Worm (Caenorhabditis elegans) whole organism, L1 larva: ENCODE results near the gene enpl-1.

ENCODE experiments used
- C04F5.9 ChIP-seq: sonication (generic microtip); optimal IDR thresholded peaks from 2 replicates; lab custom pipeline; 2016; ENCODE audit warnings: missing genetic modification characterization, missing compliant biosample characterization
- C16A3.4 ChIP-seq: fragments of 150-350 bp; optimal IDR thresholded peaks from 2 replicates; lab custom pipeline; 2014; ENCODE audit warnings: missing biosample characterization, missing genetic modification characterization
- C34B4.2 ChIP-seq: sonication (generic microtip); optimal IDR thresholded peaks from 2 replicates; lab custom pipeline; 2017; ENCODE audit warnings: mild to moderate bottlenecking, missing genetic modification characterization, missing compliant biosample characterization
- F16B12.6 ChIP-seq: fragments of 150-350 bp; optimal IDR thresholded peaks from 2 replicates; lab custom pipeline; 2014; ENCODE audit warnings: missing biosample characterization, missing genetic modification characterization
- blmp-1 ChIP-seq: fragments of 150-350 bp; optimal IDR thresholded peaks from 2 replicates; lab custom pipeline; 2014; ENCODE audit warnings: missing biosample characterization, missing genetic modification characterization
- ceh-8 ChIP-seq: fragments of 200-800 bp; sonication (Bioruptor generic); optimal IDR thresholded peaks from 2 replicates; lab custom pipeline; 2018; ENCODE audit warnings: mild to moderate bottlenecking, missing genetic modification characterization, moderate library complexity, missing compliant biosample characterization
- ceh-82 ChIP-seq, 3 experiments: fragments of 150-350 bp in 1 of 3; sonication (generic microtip) in 2 of 3; optimal IDR thresholded peaks; 2 replicates each; lab custom pipeline; 2014 to 2017; ENCODE audit warnings: missing biosample characterization in 3 of 3, missing genetic modification characterization in 3 of 3
- ceh-90 ChIP-seq: sonication (generic microtip); optimal IDR thresholded peaks from 2 replicates; lab custom pipeline; 2016; ENCODE audit warnings: missing genetic modification characterization, missing compliant biosample characterization
- efl-1 ChIP-seq, 4 experiments: fragments of 150-350 bp; optimal IDR thresholded peaks in 3 of 4; peaks in 1 of 4; 1 replicate in 1 of 4; 2 replicates in 3 of 4; lab custom pipeline; 2014; ENCODE audit warnings: missing biosample characterization in 2 of 4, missing genetic modification characterization in 2 of 4, missing genetic modification reagents in 2 of 4
- elt-2 ChIP-seq: sonication (generic microtip); optimal IDR thresholded peaks from 2 replicates; lab custom pipeline; 2016; ENCODE audit warnings: missing genetic modification characterization, mild to moderate bottlenecking, inconsistent platforms, missing compliant biosample characterization, missing genetic modification reagents
- elt-3 ChIP-seq, 6 experiments: fragments of 150-350 bp in 1 of 6; sonication (generic microtip); optimal IDR thresholded peaks; 2 replicates each; lab custom pipeline; 2017 to 2018; ENCODE audit warnings: missing biosample characterization in 6 of 6, missing genetic modification characterization in 6 of 6, inconsistent platforms in 1 of 6
- ets-5 ChIP-seq: fragments of 200-800 bp; sonication (Bioruptor generic); IDR thresholded peaks from 2 replicates; pipeline ENCODE4 v1.3.6; 2022; ENCODE audit warnings: missing genetic modification characterization, missing compliant biosample characterization
- fkh-10 ChIP-seq: sonication (generic microtip); optimal IDR thresholded peaks from 2 replicates; lab custom pipeline; 2017; ENCODE audit warnings: missing biosample characterization, missing genetic modification reagents, missing genetic modification characterization
- fkh-8 ChIP-seq: sonication (generic microtip); optimal IDR thresholded peaks from 2 replicates; lab custom pipeline; 2016; ENCODE audit warnings: mild to moderate bottlenecking, missing genetic modification characterization, missing compliant biosample characterization
- hlh-4 ChIP-seq: sonication (generic microtip); optimal IDR thresholded peaks from 2 replicates; lab custom pipeline; 2016; ENCODE audit warnings: mild to moderate bottlenecking, missing genetic modification characterization, missing compliant biosample characterization
- isw-1 ChIP-seq: fragments of 200-800 bp; sonication (Bioruptor generic); IDR thresholded peaks from 2 replicates; pipeline ENCODE4 v1.3.6; 2022; ENCODE audit warnings: missing genetic modification characterization, missing compliant biosample characterization
- jun-1 ChIP-seq: fragments of 150-350 bp; optimal IDR thresholded peaks from 2 replicates; lab custom pipeline; 2014; ENCODE audit warnings: missing biosample characterization, missing genetic modification reagents, missing genetic modification characterization
- lin-14 ChIP-seq: fragments of 200-800 bp; sonication (Bioruptor generic); optimal IDR thresholded peaks from 2 replicates; lab custom pipeline; 2018; ENCODE audit warnings: mild to moderate bottlenecking, missing genetic modification characterization, moderate library complexity, missing compliant biosample characterization
- lin-15B ChIP-seq: fragments of 150-350 bp; sonication (generic microtip); optimal IDR thresholded peaks from 3 replicates; lab custom pipeline; 2014; ENCODE audit warnings: missing biosample characterization, missing genetic modification characterization
- lin-35 ChIP-seq, 2 experiments: fragments of 150-350 bp; optimal IDR thresholded peaks; 2 replicates each; lab custom pipeline; 2014; ENCODE audit warnings: missing biosample characterization in 2 of 2, missing genetic modification characterization in 2 of 2, missing genetic modification reagents in 2 of 2
- lir-3 ChIP-seq: sonication (generic microtip); optimal IDR thresholded peaks from 2 replicates; lab custom pipeline; 2016; ENCODE audit warnings: mild to moderate bottlenecking, missing genetic modification characterization, moderate library complexity, missing compliant biosample characterization; ENCODE audit not compliant: poor library complexity
- lsy-2 ChIP-seq, 2 experiments: fragments of 150-350 bp; optimal IDR thresholded peaks; 2 replicates each; lab custom pipeline; 2014; ENCODE audit warnings: missing biosample characterization in 2 of 2, missing genetic modification characterization in 2 of 2
- mep-1 ChIP-seq: fragments of 150-350 bp; optimal IDR thresholded peaks from 2 replicates; lab custom pipeline; 2014; ENCODE audit warnings: missing biosample characterization, missing genetic modification characterization
- nhr-19 ChIP-seq: fragments of 200-800 bp; sonication (Bioruptor generic); conservative IDR thresholded peaks from 2 replicates; pipeline ENCODE4 v1.3.6; 2022; ENCODE audit warnings: missing genetic modification characterization, missing compliant biosample characterization
- nhr-20 ChIP-seq: sonication (generic microtip); optimal IDR thresholded peaks from 2 replicates; lab custom pipeline; 2016; ENCODE audit warnings: mild to moderate bottlenecking, missing genetic modification characterization, missing compliant biosample characterization
- nhr-237 ChIP-seq: fragments of 150-350 bp; optimal IDR thresholded peaks from 2 replicates; lab custom pipeline; 2014; ENCODE audit warnings: missing biosample characterization, missing genetic modification characterization
- nhr-28 ChIP-seq: fragments of 150-350 bp; optimal IDR thresholded peaks from 2 replicates; lab custom pipeline; 2014; ENCODE audit warnings: missing biosample characterization, missing genetic modification characterization
- nhr-47 ChIP-seq: sonication (generic microtip); optimal IDR thresholded peaks from 2 replicates; lab custom pipeline; 2016; ENCODE audit warnings: mild to moderate bottlenecking, missing genetic modification characterization, moderate library complexity, missing compliant biosample characterization
- nhr-77 ChIP-seq: fragments of 150-350 bp; optimal IDR thresholded peaks from 2 replicates; lab custom pipeline; 2014; ENCODE audit warnings: missing biosample characterization, missing genetic modification characterization
- nhr-84 ChIP-seq: sonication (generic microtip); optimal IDR thresholded peaks from 2 replicates; lab custom pipeline; 2017; ENCODE audit warnings: missing biosample characterization, missing genetic modification characterization
- nhr-85 ChIP-seq: sonication (generic microtip); peaks from one replicate; lab custom pipeline; 2016; ENCODE audit warnings: missing genetic modification characterization, inconsistent platforms, missing compliant biosample characterization
- nhr-90 ChIP-seq: sonication (generic microtip); optimal IDR thresholded peaks from 2 replicates; lab custom pipeline; 2016; ENCODE audit warnings: mild to moderate bottlenecking, missing genetic modification characterization, missing compliant biosample characterization; ENCODE audit not compliant: poor library complexity
- snpc-4 ChIP-seq: fragments of 150-350 bp; optimal IDR thresholded peaks from 2 replicates; lab custom pipeline; 2014; ENCODE audit warnings: missing biosample characterization, missing genetic modification characterization
- snu-23 ChIP-seq: sonication (generic microtip); optimal IDR thresholded peaks from 2 replicates; lab custom pipeline; 2016; ENCODE audit warnings: missing genetic modification characterization, missing compliant biosample characterization
- sup-37 ChIP-seq: fragments of 200-800 bp; sonication (Bioruptor generic); optimal IDR thresholded peaks from 2 replicates; lab custom pipeline; 2018; ENCODE audit warnings: mild to moderate bottlenecking, missing genetic modification characterization, missing compliant biosample characterization
- swsn-7 ChIP-seq: sonication (generic microtip); optimal IDR thresholded peaks from 2 replicates; lab custom pipeline; 2016; ENCODE audit warnings: missing genetic modification characterization, missing compliant biosample characterization
- tbx-2 ChIP-seq: sonication (generic microtip); optimal IDR thresholded peaks from 2 replicates; lab custom pipeline; 2016; ENCODE audit warnings: missing genetic modification characterization, missing compliant biosample characterization
- unc-130 ChIP-seq: fragments of 150-350 bp; optimal IDR thresholded peaks from 2 replicates; lab custom pipeline; 2017; ENCODE audit warnings: missing biosample characterization, missing genetic modification characterization, inconsistent platforms
- unc-30 ChIP-seq: sonication (generic microtip); optimal IDR thresholded peaks from 2 replicates; lab custom pipeline; 2017; ENCODE audit warnings: missing biosample characterization, missing genetic modification characterization
- unc-62 ChIP-seq: fragments of 150-350 bp; optimal IDR thresholded peaks from 2 replicates; lab custom pipeline; 2014; ENCODE audit warnings: missing biosample characterization, missing genetic modification reagents, missing genetic modification characterization
- unc-98 ChIP-seq: fragments of 200-800 bp; sonication (Bioruptor generic); IDR thresholded peaks from 2 replicates; pipeline ENCODE4 v1.3.6; 2022; ENCODE audit warnings: missing genetic modification characterization, missing compliant biosample characterization
- vab-15 ChIP-seq: sonication (generic microtip); optimal IDR thresholded peaks from 2 replicates; lab custom pipeline; 2017; ENCODE audit warnings: missing genotype, mild to moderate bottlenecking, missing genetic modification characterization, missing compliant biosample characterization
- zip-4 ChIP-seq: fragments of 200-800 bp; sonication (Bioruptor generic); optimal IDR thresholded peaks from 2 replicates; lab custom pipeline; 2018; ENCODE audit warnings: mild to moderate bottlenecking, missing genetic modification characterization, moderate library complexity, missing compliant biosample characterization
- ztf-4 ChIP-seq: fragments of 150-350 bp; optimal IDR thresholded peaks from 2 replicates; lab custom pipeline; 2014; ENCODE audit warnings: missing biosample characterization, missing genetic modification characterization

Gene enpl-1

DNA sequence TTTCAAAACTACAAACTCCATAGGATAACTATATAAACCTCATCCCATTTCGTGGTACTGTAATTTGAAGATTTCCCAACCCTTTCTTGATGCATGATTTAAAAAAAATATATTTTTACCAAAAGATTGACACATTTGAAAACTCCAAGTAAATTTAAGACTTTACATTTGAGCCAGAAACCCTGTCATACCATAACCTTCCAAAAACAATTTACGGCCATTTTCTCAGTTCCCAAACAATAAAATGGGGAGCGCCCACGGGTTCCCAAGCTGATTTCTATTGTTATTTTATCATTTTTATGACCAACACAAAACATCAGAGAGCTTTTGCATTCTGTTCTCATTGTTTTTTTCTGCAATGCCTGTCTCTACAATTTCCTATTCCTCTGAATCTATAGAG is 6.5 kb upstream of the enpl-1 start, which contains the start of gene clc-9:
clc-9 (plus strand) TSS at position 301 of the 400 bp plus-strand sequence.
- TF ChIP-seq isw-1 (GFP tag; lab: Robert Waterston, UW) (no peak), efl-1 (optimal IDR thresholded peaks at IDR 0.05; lab: Kevin White, UChicago) (no peak), efl-1 (GFP tag; optimal IDR thresholded peaks at IDR 0.05 in 1 of 2; lab: Kevin White, UChicago) (peak in 1 of 2 experiments; percentile 27), C34B4.2 (tag; lab: Kevin White, UChicago) (no peak), lsy-2 (tag; optimal IDR thresholded peaks at IDR 0.05; lab: Kevin White, UChicago) (no peak), lin-14 (GFP tag; lab: Kevin White, UChicago) (no peak), nhr-28 (tag; lab: Kevin White, UChicago) (no peak)

DNA sequence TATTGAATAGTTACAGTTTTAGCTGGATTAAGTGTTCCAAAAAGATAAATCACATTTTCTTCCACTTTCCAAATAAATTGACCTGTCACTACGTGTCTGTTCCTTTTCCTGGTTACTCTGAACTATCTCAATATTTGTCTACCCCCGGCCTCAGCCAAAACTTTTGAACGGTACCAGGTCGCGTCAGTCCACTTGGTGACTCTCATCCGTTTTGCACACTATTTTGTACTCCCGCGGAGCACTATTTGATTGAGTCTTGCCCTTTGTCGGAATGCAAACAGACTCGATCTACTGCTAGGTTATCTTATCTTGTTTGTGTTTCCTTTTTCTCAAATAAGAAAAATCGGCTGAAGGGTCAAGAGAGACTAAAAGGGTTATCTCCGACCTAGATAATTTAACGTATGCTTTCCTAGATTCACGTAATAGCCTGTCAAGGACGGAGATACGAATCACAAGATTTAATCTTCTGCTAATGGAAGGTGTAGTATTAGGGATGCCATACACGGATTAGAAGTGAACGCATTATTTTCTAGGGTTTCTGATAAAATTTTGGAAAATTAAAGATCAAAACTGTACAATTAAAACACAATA is 969 bp downstream of the enpl-1 start:
- TF ChIP-seq mep-1 (tag; lab: Kevin White, UChicago) (peak; percentile 42), fkh-10 (GFP tag; lab: Kevin White, UChicago) (no peak), blmp-1 (tag; lab: Kevin White, UChicago) (peak; percentile 77), lin-14 (GFP tag; lab: Kevin White, UChicago) (peak; percentile 67), ztf-4 (peak; percentile 11), efl-1 (optimal IDR thresholded peaks at IDR 0.05; lab: Kevin White, UChicago) (no peak), efl-1 (GFP tag; optimal IDR thresholded peaks at IDR 0.05 in 1 of 2; lab: Kevin White, UChicago) (no peak), elt-3 (tag; optimal IDR thresholded peaks at IDR 0.05; lab: Kevin White, UChicago) (peak in 2 of 6 experiments; percentile 25 to 76), nhr-85 (tag; lab: Kevin White, UChicago) (peak; percentile 84), C16A3.4 (tag; lab: Kevin White, UChicago) (no peak)

- TF ChIP-seq ceh-82 (tag; optimal IDR thresholded peaks at IDR 0.05; lab: Kevin White, UChicago), result no peak
- TF ChIP-seq unc-30 (tag; lab: Kevin White, UChicago), result no peak
- TF ChIP-seq C04F5.9 (tag; lab: Kevin White, UChicago), result no peak
- no peak for TF ChIP-seq blmp-1 (tag; lab: Kevin White, UChicago)
- TF ChIP-seq nhr-19, result no peak
- TF ChIP-seq lin-15B (tag; lab: Kevin White, UChicago), result no peak
- no peak for TF ChIP-seq nhr-77 (tag; lab: Kevin White, UChicago)
- TF ChIP-seq elt-3 (tag; optimal IDR thresholded peaks at IDR 0.05; lab: Kevin White, UChicago), result no peak
- no peak for TF ChIP-seq lir-3 (tag; lab: Kevin White, UChicago)
- TF ChIP-seq nhr-28 (tag; lab: Kevin White, UChicago), result no peak
- no peak for TF ChIP-seq ceh-8 (GFP tag; lab: Kevin White, UChicago)
- no peak for TF ChIP-seq jun-1 (tag; lab: Kevin White, UChicago)
- TF ChIP-seq fkh-10 (GFP tag; lab: Kevin White, UChicago), result no peak
- no peak for TF ChIP-seq elt-2 (tag; lab: Kevin White, UChicago)
- no peak for TF ChIP-seq nhr-237
- TF ChIP-seq ztf-4, result no peak
Observed at ce11 chrIV:11124674-11125073, 5.6 kb downstream of the enpl-1 start, which contains the start of gene spo-11. spo-11 (minus strand) TSS chrIV:11124862.

DNA sequence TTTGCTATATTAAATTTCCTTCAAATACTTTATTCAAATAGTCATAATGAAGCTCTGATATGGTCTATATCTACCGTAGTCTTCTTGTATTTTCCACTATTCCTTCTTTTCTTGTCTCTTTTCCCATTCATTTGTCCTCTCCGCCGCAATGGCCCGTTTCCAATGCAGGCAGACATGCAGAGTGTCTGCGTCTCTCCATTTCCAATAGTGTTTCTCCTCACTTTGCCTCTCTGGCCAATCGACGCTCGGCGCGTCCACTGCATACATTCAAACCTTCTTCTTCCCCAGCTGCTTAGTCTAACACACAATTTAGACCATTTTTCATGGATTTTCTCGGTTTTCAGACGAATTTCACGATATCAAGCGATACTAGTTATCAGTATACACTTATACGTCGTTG is 6.1 kb downstream of the enpl-1 start:
- peak; percentile 55 to 69 for TF ChIP-seq efl-1 (optimal IDR thresholded peaks at IDR 0.05; lab: Kevin White, UChicago)
- peak in 1 of 2 experiments; percentile 92 for TF ChIP-seq efl-1 (GFP tag; optimal IDR thresholded peaks at IDR 0.05 in 1 of 2; lab: Kevin White, UChicago)
- TF ChIP-seq blmp-1 (tag; lab: Kevin White, UChicago), result no peak
- TF ChIP-seq nhr-84 (tag; lab: Kevin White, UChicago), result no peak
- TF ChIP-seq fkh-8 (tag; lab: Kevin White, UChicago), result peak; percentile 14
- peak; percentile 60 for TF ChIP-seq swsn-7 (tag; lab: Kevin White, UChicago)
- no peak for TF ChIP-seq snpc-4 (tag; lab: Kevin White, UChicago)
- peak; percentile 37 for TF ChIP-seq nhr-20 (tag; lab: Kevin White, UChicago)
- TF ChIP-seq zip-4 (GFP tag; lab: Kevin White, UChicago), result no peak
- no peak for TF ChIP-seq nhr-90 (tag; lab: Kevin White, UChicago)
- TF ChIP-seq snu-23 (GFP tag; lab: Kevin White, UChicago), result peak; percentile 62
- peak in 1 of 2 experiments; percentile 26 for TF ChIP-seq lin-35 (GFP tag; optimal IDR thresholded peaks at IDR 0.05; lab: Kevin White, UChicago)
- TF ChIP-seq hlh-4, result no peak
- TF ChIP-seq nhr-85 (tag; lab: Kevin White, UChicago), result no peak
- TF ChIP-seq lsy-2 (tag; optimal IDR thresholded peaks at IDR 0.05; lab: Kevin White, UChicago), result peak; percentile 65 to 76
- TF ChIP-seq lin-14 (GFP tag; lab: Kevin White, UChicago), result peak; percentile 52
- TF ChIP-seq ceh-82 (tag; optimal IDR thresholded peaks at IDR 0.05; lab: Kevin White, UChicago), result peak in 1 of 3 experiments; percentile 43
- TF ChIP-seq F16B12.6 (tag; lab: Kevin White, UChicago), result peak; percentile 10
- no peak for TF ChIP-seq unc-98 (GFP tag; lab: Robert Waterston, UW)
- TF ChIP-seq unc-62, result no peak
- no peak for TF ChIP-seq ets-5 (GFP tag; lab: Robert Waterston, UW)
- TF ChIP-seq sup-37, result no peak
- TF ChIP-seq tbx-2 (tag; lab: Kevin White, UChicago), result peak; percentile 15
- no peak for TF ChIP-seq ceh-90
- TF ChIP-seq nhr-47 (tag; lab: Kevin White, UChicago), result peak; percentile 38
- TF ChIP-seq unc-130, result no peak
- TF ChIP-seq vab-15 (tag; lab: Kevin White, UChicago), result no peak
